Fruit fly (Drosophila melanogaster) whole organism, wandering third instar larva: Measurements from ENCODE around the gene Hsp67Ba.

Source experiments
- OdsH ChIP-seq: fragments of 200-800 bp; sonication (Bioruptor generic); optimal IDR thresholded peaks from 2 replicates; lab custom pipeline; 2016; ENCODE audit warnings: missing biosample characterization, mild to moderate bottlenecking, missing genetic modification characterization
- jim ChIP-seq: fragments of 175-275, 200-325 bp; sonication (Bioruptor generic); optimal IDR thresholded peaks from 2 replicates; lab custom pipeline; 2016; ENCODE audit warnings: missing biosample characterization, mild to moderate bottlenecking, missing genetic modification characterization

- TF ChIP-seq OdsH (GFP tag; lab: Kevin White, UChicago) (no peak), jim (GFP tag; lab: Kevin White, UChicago) (no peak)
These were observed 1.1 kb upstream of the Hsp67Ba start for dm6 chr3L:9380344-9380849.
